Worm (Caenorhabditis elegans): ENCODE results near the gene srj-45.

ce11 chrV:2826815-2827214 lies 9.6 kb downstream of the srj-45 start, which contains the start of gene T03D3.5:
- TF ChIP-seq mel-28 (tag; optimal IDR thresholded peaks at IDR 0.05; ENCODE audit: borderline replicate concordance) (no peak), pha-4 (tag; optimal IDR thresholded peaks at IDR 0.05) (no peak), ceh-100 (GFP tag; IDR thresholded peaks at IDR 0.05) (no peak), tbx-9 (tag; optimal IDR thresholded peaks at IDR 0.05; ENCODE audit: borderline replicate concordance) (no peak), F39B2.1 (GFP tag; IDR thresholded peaks at IDR 0.05) (no peak), F10E7.11 (tag; optimal IDR thresholded peaks at IDR 0.05) (no peak), egl-44 (GFP tag; IDR thresholded peaks at IDR 0.05) (no peak), egl-18 (GFP tag; IDR thresholded peaks at IDR 0.05) (no peak), repo-1 (tag; optimal IDR thresholded peaks at IDR 0.05) (no peak), nfya-1 (tag; optimal IDR thresholded peaks at IDR 0.05; ENCODE audit: borderline replicate concordance, insufficient read depth) (no peak)

All from whole organism, young adult.